Worm (Caenorhabditis elegans) whole organism, L1 larva: ENCODE measurements around the gene ZK897.10.
A peak's percentile ranks its signal among the peaks of the same experiment; 100 is the strongest.

ENCODE experiments used
- C34B4.2 ChIP-seq: sonication (generic microtip); optimal IDR thresholded peaks from 2 replicates; lab custom pipeline; 2017; ENCODE audit warnings: mild to moderate bottlenecking, missing genetic modification characterization, missing compliant biosample characterization
- alr-1 ChIP-seq: fragments of 200-800 bp; sonication (Bioruptor generic); optimal IDR thresholded peaks from 2 replicates; lab custom pipeline; 2018; ENCODE audit warnings: borderline replicate concordance, mild to moderate bottlenecking, missing genetic modification characterization, missing compliant biosample characterization
- ceh-63 ChIP-seq: fragments of 200-800 bp; sonication (Bioruptor generic); optimal IDR thresholded peaks from 2 replicates; lab custom pipeline; 2018; ENCODE audit warnings: mild to moderate bottlenecking, missing genetic modification characterization, missing compliant biosample characterization
- ceh-8 ChIP-seq: fragments of 200-800 bp; sonication (Bioruptor generic); optimal IDR thresholded peaks from 2 replicates; lab custom pipeline; 2018; ENCODE audit warnings: mild to moderate bottlenecking, missing genetic modification characterization, moderate library complexity, missing compliant biosample characterization
- dpl-1 ChIP-seq, 3 experiments: fragments of 150-350 bp in 2 of 3; sonication (generic microtip) in 1 of 3; optimal IDR thresholded peaks; 2 replicates each; lab custom pipeline; 2014 to 2017; ENCODE audit warnings: missing biosample characterization in 3 of 3, missing genetic modification characterization in 3 of 3, missing genetic modification reagents in 3 of 3
- dsc-1 ChIP-seq: sonication (generic microtip); optimal IDR thresholded peaks from 2 replicates; lab custom pipeline; 2016; ENCODE audit warnings: mild to moderate bottlenecking, missing genetic modification characterization, missing compliant biosample characterization
- efl-1 ChIP-seq, 4 experiments: fragments of 150-350 bp; optimal IDR thresholded peaks in 3 of 4; peaks in 1 of 4; 1 replicate in 1 of 4; 2 replicates in 3 of 4; lab custom pipeline; 2014; ENCODE audit warnings: missing biosample characterization in 2 of 4, missing genetic modification characterization in 2 of 4, missing genetic modification reagents in 2 of 4
- egl-13 ChIP-seq: sonication (generic microtip); optimal IDR thresholded peaks from 2 replicates; lab custom pipeline; 2016; ENCODE audit warnings: missing genotype, missing genetic modification reagents, missing genetic modification characterization, missing compliant biosample characterization
- elt-2 ChIP-seq: sonication (generic microtip); optimal IDR thresholded peaks from 2 replicates; lab custom pipeline; 2016; ENCODE audit warnings: missing genetic modification characterization, mild to moderate bottlenecking, inconsistent platforms, missing compliant biosample characterization, missing genetic modification reagents
- fos-1 ChIP-seq: fragments of 150-350 bp; optimal IDR thresholded peaks from 2 replicates; lab custom pipeline; 2014; ENCODE audit warnings: missing biosample characterization, missing genetic modification characterization
- hpl-2 ChIP-seq: fragments of 150-350 bp; optimal IDR thresholded peaks from 2 replicates; lab custom pipeline; 2014; ENCODE audit warnings: missing biosample characterization, missing genetic modification reagents, missing genetic modification characterization
- irx-1 ChIP-seq: sonication (generic microtip); optimal IDR thresholded peaks from 2 replicates; lab custom pipeline; 2016; ENCODE audit warnings: missing genetic modification characterization, missing compliant biosample characterization
- lin-13 ChIP-seq: fragments of 150-350 bp; optimal IDR thresholded peaks from 2 replicates; lab custom pipeline; 2014; ENCODE audit warnings: missing biosample characterization, missing genetic modification reagents, missing genetic modification characterization
- lin-14 ChIP-seq: fragments of 200-800 bp; sonication (Bioruptor generic); optimal IDR thresholded peaks from 2 replicates; lab custom pipeline; 2018; ENCODE audit warnings: mild to moderate bottlenecking, missing genetic modification characterization, moderate library complexity, missing compliant biosample characterization
- lin-35 ChIP-seq, 2 experiments: fragments of 150-350 bp; optimal IDR thresholded peaks; 2 replicates each; lab custom pipeline; 2014; ENCODE audit warnings: missing biosample characterization in 2 of 2, missing genetic modification characterization in 2 of 2, missing genetic modification reagents in 2 of 2
- mab-9 ChIP-seq: fragments of 200-800 bp; sonication (Bioruptor generic); IDR thresholded peaks from 2 replicates; pipeline ENCODE4 v1.3.6; 2022; ENCODE audit warnings: missing genetic modification reagents, missing genetic modification characterization, missing compliant biosample characterization
- mep-1 ChIP-seq: fragments of 150-350 bp; optimal IDR thresholded peaks from 2 replicates; lab custom pipeline; 2014; ENCODE audit warnings: missing biosample characterization, missing genetic modification characterization
- nhr-19 ChIP-seq: fragments of 200-800 bp; sonication (Bioruptor generic); conservative IDR thresholded peaks from 2 replicates; pipeline ENCODE4 v1.3.6; 2022; ENCODE audit warnings: missing genetic modification characterization, missing compliant biosample characterization
- nhr-20 ChIP-seq: sonication (generic microtip); optimal IDR thresholded peaks from 2 replicates; lab custom pipeline; 2016; ENCODE audit warnings: mild to moderate bottlenecking, missing genetic modification characterization, missing compliant biosample characterization
- nhr-71 ChIP-seq: sonication (generic microtip); optimal IDR thresholded peaks from 2 replicates; lab custom pipeline; 2016; ENCODE audit warnings: mild to moderate bottlenecking, missing genetic modification characterization, moderate library complexity, missing compliant biosample characterization
- nhr-77 ChIP-seq: fragments of 150-350 bp; optimal IDR thresholded peaks from 2 replicates; lab custom pipeline; 2014; ENCODE audit warnings: missing biosample characterization, missing genetic modification characterization
- nhr-85 ChIP-seq: sonication (generic microtip); peaks from one replicate; lab custom pipeline; 2016; ENCODE audit warnings: missing genetic modification characterization, inconsistent platforms, missing compliant biosample characterization
- nhr-90 ChIP-seq: sonication (generic microtip); optimal IDR thresholded peaks from 2 replicates; lab custom pipeline; 2016; ENCODE audit warnings: mild to moderate bottlenecking, missing genetic modification characterization, missing compliant biosample characterization; ENCODE audit not compliant: poor library complexity
- snpc-4 ChIP-seq: fragments of 150-350 bp; optimal IDR thresholded peaks from 2 replicates; lab custom pipeline; 2014; ENCODE audit warnings: missing biosample characterization, missing genetic modification characterization
- sox-4 ChIP-seq: sonication (generic microtip); optimal IDR thresholded peaks from 2 replicates; lab custom pipeline; 2016; ENCODE audit warnings: missing genetic modification characterization, missing compliant biosample characterization
- swsn-7 ChIP-seq: sonication (generic microtip); optimal IDR thresholded peaks from 2 replicates; lab custom pipeline; 2016; ENCODE audit warnings: missing genetic modification characterization, missing compliant biosample characterization
- tlp-1 ChIP-seq: fragments of 150-350 bp; optimal IDR thresholded peaks from 2 replicates; lab custom pipeline; 2014; ENCODE audit warnings: missing biosample characterization, missing genetic modification characterization
- unc-130 ChIP-seq: fragments of 150-350 bp; optimal IDR thresholded peaks from 2 replicates; lab custom pipeline; 2017; ENCODE audit warnings: missing biosample characterization, missing genetic modification characterization, inconsistent platforms
- unc-86 ChIP-seq: sonication (generic microtip); optimal IDR thresholded peaks from 2 replicates; lab custom pipeline; 2016; ENCODE audit warnings: missing genetic modification characterization, missing compliant biosample characterization
- unc-98 ChIP-seq: fragments of 200-800 bp; sonication (Bioruptor generic); IDR thresholded peaks from 2 replicates; pipeline ENCODE4 v1.3.6; 2022; ENCODE audit warnings: missing genetic modification characterization, missing compliant biosample characterization
- xbp-1 ChIP-seq: sonication (generic microtip); optimal IDR thresholded peaks from 2 replicates; lab custom pipeline; 2016; ENCODE audit warnings: missing genetic modification characterization, missing compliant biosample characterization
- zip-4 ChIP-seq: fragments of 200-800 bp; sonication (Bioruptor generic); optimal IDR thresholded peaks from 2 replicates; lab custom pipeline; 2018; ENCODE audit warnings: mild to moderate bottlenecking, missing genetic modification characterization, moderate library complexity, missing compliant biosample characterization

The ZK897.10 gene

DNA sequence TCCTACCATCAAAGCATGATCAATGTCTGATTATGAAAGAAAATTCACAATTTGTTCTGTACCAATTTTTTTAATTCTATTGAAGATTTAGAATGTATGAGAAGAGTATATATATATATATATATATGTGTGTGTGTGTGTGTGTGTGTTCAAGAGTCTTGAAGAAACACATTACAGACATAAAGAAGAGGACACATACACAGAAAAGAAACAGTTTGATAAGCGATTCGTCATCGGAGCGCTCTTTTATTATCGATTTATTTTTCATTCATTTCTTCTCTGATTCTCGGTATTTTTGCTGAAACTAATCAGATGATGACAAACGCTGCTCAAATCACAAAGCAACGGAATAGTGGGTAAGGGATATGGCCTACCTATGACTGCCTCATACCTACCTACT lies 28.5 kb downstream of the ZK897.10 start, which contains the start of gene pin-2:
Gene pin-2 (plus strand): TSS at position 227 of the 400 bp plus-strand sequence.
- no peak for TF ChIP-seq hpl-2
- no peak for TF ChIP-seq mab-9
- no peak for TF ChIP-seq egl-13 (tag; lab: Kevin White, UChicago)
- TF ChIP-seq C34B4.2: no peak
- no peak for TF ChIP-seq unc-130 (tag; lab: Kevin White, UChicago)
- no peak for TF ChIP-seq zip-4 (GFP tag; lab: Kevin White, UChicago)
- TF ChIP-seq fos-1 (tag; lab: Kevin White, UChicago): no peak
- TF ChIP-seq sox-4 (tag; lab: Kevin White, UChicago): no peak
- TF ChIP-seq mep-1 (tag; lab: Kevin White, UChicago): no peak
- no peak for TF ChIP-seq nhr-19 (GFP tag; lab: Robert Waterston, UW)
- no peak for TF ChIP-seq unc-86 (tag; lab: Kevin White, UChicago)
- no peak for TF ChIP-seq nhr-85 (tag; lab: Kevin White, UChicago)
- TF ChIP-seq dpl-1 (GFP tag; optimal IDR thresholded peaks at IDR 0.05; lab: Kevin White, UChicago): no peak
- TF ChIP-seq, all 84 proteins: peak for 0

DNA sequence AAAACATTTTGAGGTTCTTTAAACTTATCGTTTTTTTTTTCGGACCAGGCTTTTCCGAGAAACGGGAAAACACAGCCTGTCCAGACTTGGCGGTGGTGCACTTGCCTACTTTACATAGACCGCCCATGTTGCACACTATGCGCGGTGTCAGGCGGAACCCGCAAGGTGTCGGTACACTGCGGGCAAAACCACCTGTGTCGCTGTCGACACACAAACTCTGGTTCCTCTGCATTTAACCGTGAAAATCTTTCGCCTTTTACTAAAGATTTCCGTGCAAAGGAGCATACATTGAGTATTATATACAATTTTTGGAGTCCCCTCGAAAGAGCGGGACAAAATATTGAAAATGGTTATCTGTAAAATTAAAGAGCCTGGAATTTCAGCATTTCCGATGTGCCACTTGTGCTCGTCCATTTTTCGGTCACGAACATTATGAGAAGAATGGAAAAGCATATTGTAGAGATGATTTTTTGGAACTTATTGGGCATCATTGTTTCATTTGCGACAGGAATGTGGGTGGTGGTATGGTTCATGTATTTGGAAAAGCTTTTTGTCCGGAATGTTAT lies 30.3 kb downstream of the ZK897.10 start:
- no peak for TF ChIP-seq irx-1
- peak; percentile 53 for TF ChIP-seq nhr-85 (tag; lab: Kevin White, UChicago)
- no peak for TF ChIP-seq unc-86 (tag; lab: Kevin White, UChicago)
- peak; percentile 80 for TF ChIP-seq snpc-4
- no peak for TF ChIP-seq alr-1 (tag; lab: Kevin White, UChicago)
- TF ChIP-seq nhr-19 (GFP tag; lab: Robert Waterston, UW): 0 out of 2 replicates have a peak, but pooled peaks have one; percentile 31
- peak; percentile 28 for TF ChIP-seq elt-2 (tag; lab: Kevin White, UChicago)
- TF ChIP-seq nhr-90 (tag; lab: Kevin White, UChicago): peak; percentile 8
- peak; percentile 23 for TF ChIP-seq nhr-71

DNA sequence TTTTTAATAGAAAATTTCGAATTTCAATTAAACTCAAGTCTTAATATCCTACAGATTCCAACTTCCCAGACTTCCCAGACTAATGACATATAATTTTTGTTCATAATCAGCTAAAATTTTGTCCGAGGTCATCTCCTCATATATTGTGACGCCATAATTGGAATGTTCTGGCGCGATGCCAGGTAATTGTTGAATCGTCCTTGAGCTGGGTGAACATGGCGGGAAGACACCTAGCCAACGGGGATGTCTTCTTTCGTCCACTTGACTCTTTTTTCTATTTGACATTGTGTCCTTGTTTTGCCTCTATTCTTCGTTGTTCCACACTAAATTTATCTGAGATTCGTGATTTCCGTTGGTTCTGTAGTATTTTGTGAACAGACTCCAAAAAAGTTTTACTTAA lies 31.7 kb downstream of the ZK897.10 start:
- TF ChIP-seq sox-4 (tag; lab: Kevin White, UChicago) (no peak), nhr-85 (tag; lab: Kevin White, UChicago) (peak; percentile 81), xbp-1 (tag; lab: Kevin White, UChicago) (no peak), lin-35 (GFP tag; optimal IDR thresholded peaks at IDR 0.05; lab: Kevin White, UChicago) (no peak), lin-14 (GFP tag; lab: Kevin White, UChicago) (peak; percentile 66)

DNA sequence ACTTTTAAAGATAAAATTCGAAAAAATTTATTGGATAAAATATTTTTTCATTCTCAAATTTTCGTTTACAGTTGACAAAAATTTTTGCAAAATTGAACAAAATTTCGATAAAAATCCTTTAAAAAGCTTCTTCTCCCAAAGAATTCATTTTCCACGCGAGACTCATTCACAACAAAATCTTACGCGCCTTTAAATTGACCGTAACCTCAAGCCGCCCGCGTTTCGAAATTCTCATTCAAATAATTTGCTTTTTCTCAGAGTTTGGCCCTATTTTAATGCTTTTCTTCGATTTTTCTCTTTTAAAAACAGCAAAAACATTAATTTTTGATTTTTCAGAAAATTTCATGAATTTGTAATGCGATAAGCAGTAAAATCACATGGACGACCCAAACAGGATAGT lies 40.4 kb downstream of the ZK897.10 start, which contains the start of gene F07C6.4:
Gene F07C6.4 (plus strand): TSS at position 330 of the 400 bp plus-strand sequence.
- no peak for TF ChIP-seq ceh-63 (GFP tag; lab: Kevin White, UChicago)
- no peak for TF ChIP-seq dsc-1
- no peak for TF ChIP-seq lin-13 (GFP tag; lab: Kevin White, UChicago)
- no peak for TF ChIP-seq swsn-7
- no peak for TF ChIP-seq nhr-20 (tag; lab: Kevin White, UChicago)
- TF ChIP-seq unc-98 (GFP tag; lab: Robert Waterston, UW): no peak
- TF ChIP-seq ceh-8: no peak
- TF ChIP-seq nhr-77 (tag; lab: Kevin White, UChicago): no peak
- no peak for TF ChIP-seq nhr-71
- no peak for TF ChIP-seq tlp-1 (tag; lab: Kevin White, UChicago)
- TF ChIP-seq, all 84 proteins: peak for 0

DNA sequence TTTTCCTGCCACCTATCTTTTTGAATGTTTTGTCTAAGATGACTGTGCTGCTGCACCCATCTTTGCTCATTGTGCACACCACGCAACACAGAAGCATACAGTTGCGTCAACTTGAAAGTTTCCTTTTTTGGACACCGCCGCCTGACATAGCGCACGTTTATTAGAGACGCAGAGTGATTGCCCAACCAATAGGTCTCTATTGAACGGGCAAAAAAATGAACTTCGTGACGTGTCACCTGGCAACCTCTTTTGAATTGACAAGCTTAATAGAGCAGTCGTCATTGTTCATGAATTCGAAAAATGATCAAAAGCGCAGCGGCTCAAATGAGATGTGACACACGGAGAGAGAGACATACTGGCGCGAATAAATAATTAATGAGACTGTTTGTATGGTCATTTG lies 46.4 kb downstream of the ZK897.10 start:
- TF ChIP-seq unc-130 (tag; lab: Kevin White, UChicago): no peak
- TF ChIP-seq unc-86 (tag; lab: Kevin White, UChicago): peak; percentile 27

DNA sequence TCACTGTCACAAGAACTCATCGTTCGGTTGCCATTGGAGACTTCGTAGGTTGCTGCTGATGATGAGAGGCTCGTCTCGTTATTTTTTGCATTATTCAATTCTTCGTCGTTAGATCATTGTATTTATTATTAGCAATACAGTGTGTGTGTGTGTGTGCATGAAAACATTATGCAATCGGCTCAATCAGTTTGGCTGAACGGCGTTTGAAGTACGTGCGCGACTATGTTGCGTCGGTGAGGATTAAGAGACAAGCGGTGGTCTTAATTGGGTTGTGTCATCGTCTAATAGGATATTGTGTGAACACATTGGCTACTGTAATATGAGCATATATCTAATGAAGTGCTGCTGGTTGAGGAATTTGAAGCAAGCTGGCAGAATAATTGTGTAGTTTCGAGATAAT lies 48.7 kb downstream of the ZK897.10 start:
- TF ChIP-seq elt-2 (tag; lab: Kevin White, UChicago) (no peak), efl-1 (optimal IDR thresholded peaks at IDR 0.05; lab: Kevin White, UChicago) (no peak), efl-1 (GFP tag; optimal IDR thresholded peaks at IDR 0.05 in 1 of 2; lab: Kevin White, UChicago) (peak in 1 of 2 experiments; percentile 22), hpl-2 (no peak)
